Worm (Caenorhabditis elegans) whole organism, early embryonic: Measurements from ENCODE around the gene patr-1.
A peak's percentile ranks its signal among the peaks of the same experiment; 100 is the strongest.
"Not testable (repeated sequence)": the region's sequence is repeated elsewhere in the genome, so short reads cannot be mapped to it uniquely, and the experiment has no call there.

Experiments
- B0310.2 ChIP-seq: sonication (generic microtip); optimal IDR thresholded peaks from 2 replicates; lab custom pipeline; 2016; ENCODE audit warnings: mild to moderate bottlenecking, missing genetic modification characterization, missing compliant biosample characterization
- aly-1 ChIP-seq: sonication (generic microtip); optimal IDR thresholded peaks from 2 replicates; lab custom pipeline; 2016; ENCODE audit warnings: missing genetic modification characterization, missing compliant biosample characterization
- ama-1 ChIP-seq: fragments of 150-350 bp; optimal IDR thresholded peaks from 2 replicates; lab custom pipeline; 2014
- flt-1 ChIP-seq: fragments of 200-800 bp; sonication (Bioruptor generic); IDR thresholded peaks from 2 replicates; pipeline ENCODE4 v1.3.6; 2022; ENCODE audit warnings: missing genetic modification characterization, missing compliant biosample characterization
- hmg-4 ChIP-seq: fragments of 200-800 bp; sonication (Bioruptor generic); optimal IDR thresholded peaks from 2 replicates; lab custom pipeline; 2018; ENCODE audit warnings: mild to moderate bottlenecking, missing genetic modification characterization, missing compliant biosample characterization
- pes-1 ChIP-seq: fragments of 200-800 bp; sonication (Bioruptor generic); IDR thresholded peaks from 2 replicates; pipeline ENCODE4 v1.3.6; 2022; ENCODE audit warnings: missing genetic modification reagents, missing genetic modification characterization, missing compliant biosample characterization
- tbx-11 ChIP-seq: fragments of 200-800 bp; sonication (Bioruptor generic); IDR thresholded peaks from 2 replicates; pipeline ENCODE4 v1.3.6; 2022; ENCODE audit warnings: missing genetic modification characterization, missing compliant biosample characterization

ce11 chrII:11824673-11825072 lies 46.9 kb upstream of the patr-1 start:
- TF ChIP-seq hmg-4 (GFP tag; lab: Kevin White, UChicago); pes-1 (GFP tag; lab: Robert Waterston, UW); ama-1 (lab: Kevin White, UChicago); flt-1 (GFP tag; lab: Robert Waterston, UW); aly-1; B0310.2 (tag; lab: Kevin White, UChicago): not testable (repeated sequence)
- 0 out of 2 replicates have a peak, but pooled peaks have one; percentile 51 for TF ChIP-seq tbx-11 (GFP tag; lab: Robert Waterston, UW)
